Worm (Caenorhabditis elegans): ENCODE results near the gene pms-2.

Gene pms-2

ce11 chrV:11614805-11615497, 44.5 kb upstream of the pms-2 start:
- TF ChIP-seq ceh-58 (GFP tag; IDR thresholded peaks at IDR 0.05) (no peak), nhr-179 (tag; optimal IDR thresholded peaks at IDR 0.05) (no peak), lin-40 (tag; optimal IDR thresholded peaks at IDR 0.05) (peak; percentile 40), Y67H2A.10 (GFP tag; conservative IDR thresholded peaks at IDR 0.05) (no peak), ztf-22 (GFP tag; optimal IDR thresholded peaks at IDR 0.05) (no peak), egl-44 (GFP tag; IDR thresholded peaks at IDR 0.05) (no peak), nhr-80 (tag; optimal IDR thresholded peaks at IDR 0.05) (peak; percentile 38), rcor-1 (GFP tag; IDR thresholded peaks at IDR 0.05) (no peak), somi-1 (GFP tag; optimal IDR thresholded peaks at IDR 0.05) (peak; percentile 53), ztf-26 (tag; optimal IDR thresholded peaks at IDR 0.05) (peak; percentile 41), mxl-1 (tag; optimal IDR thresholded peaks at IDR 0.05) (no peak), let-526 (GFP tag; IDR thresholded peaks at IDR 0.05) (no peak), xnd-1 (tag; optimal IDR thresholded peaks at IDR 0.05) (no peak)

ce11 chrV:11613007-11613406, 42.6 kb upstream of the pms-2 start, which contains the start of gene tag-290:
tag-290 (plus strand) TSS chrV:11613307.
- no peak for TF ChIP-seq ztf-18 (tag; optimal IDR thresholded peaks at IDR 0.05)
- no peak for TF ChIP-seq ceh-27 (GFP tag; optimal IDR thresholded peaks at IDR 0.05)
- TF ChIP-seq nhr-90 (tag; optimal IDR thresholded peaks at IDR 0.05), result no peak
- TF ChIP-seq F55B11.4 (tag; optimal IDR thresholded peaks at IDR 0.05; ENCODE audit: borderline replicate concordance, insufficient read depth), result no peak
- TF ChIP-seq zim-3 (tag; optimal IDR thresholded peaks at IDR 0.05), result no peak
- TF ChIP-seq ceh-79 (tag; optimal IDR thresholded peaks at IDR 0.05), result no peak
- no peak for TF ChIP-seq pbrm-1 (GFP tag; IDR thresholded peaks at IDR 0.05)
- no peak for TF ChIP-seq Y95B8A.8 (GFP tag; IDR thresholded peaks at IDR 0.05)
- no peak for TF ChIP-seq lin-54 (GFP tag; optimal IDR thresholded peaks at IDR 0.05)
- no peak for TF ChIP-seq snpc-3.4 (tag; optimal IDR thresholded peaks at IDR 0.05)
- no peak for TF ChIP-seq Y53F4B.3 (GFP tag; IDR thresholded peaks at IDR 0.05)
- no peak for TF ChIP-seq tbx-9 (tag; optimal IDR thresholded peaks at IDR 0.05; ENCODE audit: borderline replicate concordance)
- TF ChIP-seq ztf-26 (tag; optimal IDR thresholded peaks at IDR 0.05), result no peak
- no peak for TF ChIP-seq madf-8 (GFP tag; conservative IDR thresholded peaks at IDR 0.05)
- TF ChIP-seq F10E7.11 (tag; optimal IDR thresholded peaks at IDR 0.05), result no peak
- no peak for TF ChIP-seq attf-5 (GFP tag; optimal IDR thresholded peaks at IDR 0.05)
- TF ChIP-seq dox-1 (GFP tag; IDR thresholded peaks at IDR 0.05), result no peak
- TF ChIP-seq Y53G8AR.9 (GFP tag; conservative IDR thresholded peaks at IDR 0.05), result no peak
- TF ChIP-seq K12H6.12 (tag; optimal IDR thresholded peaks at IDR 0.05), result no peak
- no peak for TF ChIP-seq sptf-2 (GFP tag; optimal IDR thresholded peaks at IDR 0.05)

- peak; percentile 18 for TF ChIP-seq T07F8.4 (tag; optimal IDR thresholded peaks at IDR 0.05)
- no peak for TF ChIP-seq cebp-1 (GFP tag; IDR thresholded peaks at IDR 0.05)
- peak; percentile 66 for TF ChIP-seq cebp-1 (tag; optimal IDR thresholded peaks at IDR 0.05)
- peak; percentile 57; the same call in 1 of the 2 replicates for TF ChIP-seq Y53G8AR.9 (GFP tag; conservative IDR thresholded peaks at IDR 0.05)
- no peak for TF ChIP-seq sea-2 (GFP tag; IDR thresholded peaks at IDR 0.05)
- TF ChIP-seq nfyb-1 (GFP tag; IDR thresholded peaks at IDR 0.05), result 0 out of 2 replicates have a peak, but pooled peaks have one; percentile 31
- no peak for TF ChIP-seq fkh-3 (tag; optimal IDR thresholded peaks at IDR 0.05)
- TF ChIP-seq zfh-2 (GFP tag; conservative IDR thresholded peaks at IDR 0.05), result no peak
- no peak for TF ChIP-seq ztf-3 (GFP tag; optimal IDR thresholded peaks at IDR 0.05)
- TF ChIP-seq attf-5 (GFP tag; optimal IDR thresholded peaks at IDR 0.05), result peak; percentile 54
- no peak for TF ChIP-seq bed-2 (GFP tag; IDR thresholded peaks at IDR 0.05)
- TF ChIP-seq nhr-80 (tag; optimal IDR thresholded peaks at IDR 0.05), result peak; percentile 29
- peak; percentile 57 for TF ChIP-seq ceh-27 (GFP tag; optimal IDR thresholded peaks at IDR 0.05)
- TF ChIP-seq attf-3 (GFP tag; conservative IDR thresholded peaks at IDR 0.05), result 0 out of 2 replicates have a peak, but pooled peaks have one; percentile 15
- TF ChIP-seq lin-54 (GFP tag; optimal IDR thresholded peaks at IDR 0.05), result peak; percentile 87
- no peak for TF ChIP-seq somi-1 (GFP tag; optimal IDR thresholded peaks at IDR 0.05)
- TF ChIP-seq egrh-3 (GFP tag; IDR thresholded peaks at IDR 0.05), result peak; percentile 27; the same call in 1 of the 2 replicates
- TF ChIP-seq tlf-1 (GFP tag; optimal IDR thresholded peaks at IDR 0.05), result peak; percentile 70
- TF ChIP-seq attf-6 (GFP tag; IDR thresholded peaks at IDR 0.05), result 0 out of 2 replicates have a peak, but pooled peaks have one; percentile 10
- peak; percentile 18 for TF ChIP-seq K12H6.12 (tag; optimal IDR thresholded peaks at IDR 0.05)
- no peak for TF ChIP-seq zim-3 (tag; optimal IDR thresholded peaks at IDR 0.05)
These were observed 40.1 kb upstream of the pms-2 start, which contains the start of gene sas-5 for ce11 chrV:11610481-11610880. sas-5 (plus strand) TSS chrV:11610737.
